Fruit fly (Drosophila melanogaster) whole organism: ENCODE results near the gene fzy.

ENCODE experiments used
- CG8478 ChIP-seq: fragments of >200 bp; optimal IDR thresholded peaks from 2 replicates; lab custom pipeline; 2018; ENCODE audit warnings: inconsistent platforms
- Dll ChIP-seq: fragments of >200 bp; optimal IDR thresholded peaks from 2 replicates; lab custom pipeline; 2017
- EcR ChIP-seq, 2 experiments: fragments of >200 bp; optimal IDR thresholded peaks; 2 replicates each; lab custom pipeline; 2017; ENCODE audit warnings: missing biosample characterization in 2 of 2, missing genetic modification characterization in 2 of 2, missing genetic modification reagents in 2 of 2
- pan ChIP-seq: fragments of >200 bp; optimal IDR thresholded peaks from 2 replicates; lab custom pipeline; 2017
- psq ChIP-seq: fragments of >200 bp; optimal IDR thresholded peaks from 2 replicates; lab custom pipeline; 2017
- usp ChIP-seq: fragments of >200 bp; optimal IDR thresholded peaks from 2 replicates; lab custom pipeline; 2017; ENCODE audit warnings: missing biosample characterization, missing genetic modification characterization, mixed read lengths

Gene fzy

DNA sequence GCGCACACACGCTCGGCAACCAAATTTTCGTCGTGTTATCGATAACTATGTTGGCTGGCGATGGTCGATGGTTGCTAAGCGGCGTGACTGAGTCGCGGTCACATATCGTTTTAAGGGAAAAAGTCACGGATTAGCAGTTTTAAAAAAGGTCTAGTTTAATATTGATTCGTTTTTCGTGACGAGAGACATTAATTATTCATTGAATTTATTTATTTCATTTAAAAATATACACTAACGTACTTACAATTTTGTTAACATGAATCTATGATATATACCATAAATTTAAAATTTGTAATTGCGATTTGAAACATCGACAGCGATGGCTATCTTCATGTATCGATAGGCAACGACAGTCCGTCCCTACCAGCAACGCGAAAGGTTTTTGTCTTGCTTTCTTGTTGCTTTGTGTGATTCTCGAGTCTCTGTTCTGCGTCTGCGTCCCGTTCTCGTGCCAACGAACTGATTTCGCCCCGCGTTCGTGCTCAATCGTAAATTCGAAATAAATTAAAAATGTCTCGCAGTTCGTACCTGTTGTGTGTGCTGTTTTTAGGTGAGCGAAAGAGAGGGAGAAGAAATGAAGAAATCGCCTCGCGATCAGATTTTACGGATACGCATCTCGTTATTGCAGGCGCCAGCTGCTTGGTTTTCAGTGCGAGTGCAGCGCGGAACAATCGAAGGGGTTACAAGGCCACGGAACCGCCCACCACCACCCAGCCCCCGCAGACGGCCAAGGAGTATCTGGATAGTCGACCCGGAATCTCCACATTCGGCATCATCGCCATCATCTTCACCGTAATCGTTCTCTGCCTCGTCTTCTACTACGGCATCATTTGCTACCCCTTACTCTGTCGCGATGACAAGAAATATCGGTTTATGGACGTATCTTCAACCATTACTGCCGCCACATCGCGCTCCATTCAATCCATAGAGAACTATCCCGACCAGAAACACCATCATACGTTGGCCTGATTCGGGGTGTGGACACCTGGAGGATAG, 42.1 kb downstream of the fzy start, which contains the start of the genes Hyls1, chif and CG4455:
Gene Hyls1 (minus strand): TSS at position 44 of the 996 bp plus-strand sequence.
Gene chif (minus strand): TSS at position 44 of the 996 bp plus-strand sequence.
Gene CG4455 (plus strand): TSS at position 350 of the 996 bp plus-strand sequence.
- TF ChIP-seq pan (lab: Kevin White, UChicago) (no peak), EcR (GFP tag; optimal IDR thresholded peaks at IDR 0.05; lab: Kevin White, UChicago) (no peak), usp (no peak), CG8478 (lab: Kevin White, UChicago) (no peak), Dll (lab: Kevin White, UChicago) (no peak), psq (no peak)

DNA sequence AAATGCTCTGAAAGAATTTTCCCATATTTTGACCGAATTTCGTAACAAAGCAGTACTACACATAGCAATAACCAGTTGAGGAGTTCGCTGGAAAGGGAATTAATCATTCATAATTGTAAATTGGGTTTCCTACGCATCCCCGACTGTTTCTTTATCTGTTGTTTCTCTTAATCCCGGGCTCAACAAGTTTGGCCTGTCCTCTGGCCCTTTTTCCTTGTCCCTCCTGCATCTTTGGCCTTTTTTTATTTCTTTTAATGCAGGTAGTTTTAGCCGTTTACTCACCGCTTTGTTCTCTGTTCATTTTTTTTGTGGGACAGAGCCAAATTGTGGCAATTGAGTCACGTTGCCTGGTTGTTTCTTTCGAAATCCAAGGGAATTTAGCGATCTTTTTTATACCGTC, 43.0 kb downstream of the fzy start:
- TF ChIP-seq Dll (lab: Kevin White, UChicago) = no peak

dm6 chr2L:16356249-16357025, 45.7 kb downstream of the fzy start, which contains the start of gene CaBP1:
Gene CaBP1, minus strand, starts transcription at chr2L:16356735.
- TF ChIP-seq Dll (lab: Kevin White, UChicago) (no peak), EcR (GFP tag; optimal IDR thresholded peaks at IDR 0.05; lab: Kevin White, UChicago) (no peak), pan (lab: Kevin White, UChicago) (no peak), psq (no peak), CG8478 (lab: Kevin White, UChicago) (no peak), usp (no peak)

DNA sequence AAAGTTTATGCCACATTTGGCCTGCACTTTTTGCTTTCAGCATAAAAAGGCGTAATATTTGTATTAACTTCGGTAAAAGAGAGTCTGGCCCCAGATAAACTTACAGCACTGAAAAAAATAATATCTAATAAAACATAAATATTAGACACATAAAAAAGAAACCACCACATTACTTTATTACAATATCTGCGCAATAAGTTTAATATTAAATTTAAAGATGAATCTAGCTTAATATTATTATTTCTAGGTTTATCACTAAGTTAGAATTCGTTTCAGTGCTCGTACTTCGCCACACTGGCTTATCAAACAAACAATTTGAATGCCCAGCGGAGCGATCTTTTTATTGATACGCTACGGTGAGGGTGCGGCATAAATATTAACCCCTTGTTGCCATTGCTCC, 47.1 kb downstream of the fzy start:
- TF ChIP-seq CG8478 (lab: Kevin White, UChicago) (no peak), EcR (GFP tag; optimal IDR thresholded peaks at IDR 0.05; lab: Kevin White, UChicago) (no peak), Dll (lab: Kevin White, UChicago) (no peak), pan (lab: Kevin White, UChicago) (no peak), usp (no peak), psq (no peak)
